Worm (Caenorhabditis elegans): ENCODE results near the gene C13A2.6.

Gene C13A2.6

ce11 chrV:7288699-7289098 is 19.2 kb downstream of the C13A2.6 start, which contains the start of gene C13A2.1:
Gene C13A2.1, plus strand, starts transcription at chrV:7288999.
- TF ChIP-seq unc-86 (tag; optimal IDR thresholded peaks at IDR 0.05) (no peak), nhr-232 (tag; optimal IDR thresholded peaks at IDR 0.05) (no peak), ttx-3 (tag; optimal IDR thresholded peaks at IDR 0.05) (no peak), nhr-11 (tag; optimal IDR thresholded peaks at IDR 0.05) (no peak), nfya-1 (tag; optimal IDR thresholded peaks at IDR 0.05) (no peak), hlh-13 (GFP tag; optimal IDR thresholded peaks at IDR 0.05) (no peak), hlh-8 (tag; optimal IDR thresholded peaks at IDR 0.05) (no peak), gmeb-2 (tag; optimal IDR thresholded peaks at IDR 0.05) (no peak), npax-4 (tag; optimal IDR thresholded peaks at IDR 0.05) (no peak), elt-4 (tag; optimal IDR thresholded peaks at IDR 0.05) (no peak), ama-1 (optimal IDR thresholded peaks at IDR 0.05) (no peak), F13H6.1 (tag; optimal IDR thresholded peaks at IDR 0.05) (no peak), lin-11 (tag; optimal IDR thresholded peaks at IDR 0.05) (no peak), pqm-1 (tag; optimal IDR thresholded peaks at IDR 0.05) (no peak), ceh-9 (tag; optimal IDR thresholded peaks at IDR 0.05) (no peak), zip-5 (tag; optimal IDR thresholded peaks at IDR 0.05) (no peak), hlh-6 (tag; optimal IDR thresholded peaks at IDR 0.05) (no peak), pat-9 (tag; optimal IDR thresholded peaks at IDR 0.05) (no peak), ceh-2 (tag; optimal IDR thresholded peaks at IDR 0.05) (no peak)

- no peak for TF ChIP-seq ceh-45 (GFP tag; IDR thresholded peaks at IDR 0.05)
- no peak for TF ChIP-seq eyg-1 (tag; optimal IDR thresholded peaks at IDR 0.05)
- no peak for TF ChIP-seq Y22D7AL.16 (tag; optimal IDR thresholded peaks at IDR 0.05)
- TF ChIP-seq mec-3 (tag; optimal IDR thresholded peaks at IDR 0.05; ENCODE audit: borderline replicate concordance) = no peak
- no peak for TF ChIP-seq unc-86 (tag; optimal IDR thresholded peaks at IDR 0.05)
- TF ChIP-seq gmeb-2 (tag; optimal IDR thresholded peaks at IDR 0.05) = no peak
- TF ChIP-seq pax-1 (tag; optimal IDR thresholded peaks at IDR 0.05) = no peak
- no peak for TF ChIP-seq nhr-232 (tag; optimal IDR thresholded peaks at IDR 0.05)
- TF ChIP-seq unc-42 (tag; optimal IDR thresholded peaks at IDR 0.05) = no peak
- no peak for TF ChIP-seq syd-9 (tag; optimal IDR thresholded peaks at IDR 0.05)
- TF ChIP-seq unc-55 (GFP tag; optimal IDR thresholded peaks at IDR 0.05) = no peak
- TF ChIP-seq nhr-11 (tag; optimal IDR thresholded peaks at IDR 0.05) = no peak
- no peak for TF ChIP-seq lim-6 (tag; optimal IDR thresholded peaks at IDR 0.05)
- no peak for TF ChIP-seq C08G9.2 (tag; optimal IDR thresholded peaks at IDR 0.05)
- TF ChIP-seq tbx-2 (tag; optimal IDR thresholded peaks at IDR 0.05) = no peak
- no peak for TF ChIP-seq ahr-1 (tag; optimal IDR thresholded peaks at IDR 0.05)
- TF ChIP-seq odd-2 (tag; optimal IDR thresholded peaks at IDR 0.05) = no peak
- no peak for TF ChIP-seq unc-3 (GFP tag; conservative IDR thresholded peaks at IDR 0.05)
- TF ChIP-seq unc-3 (tag; optimal IDR thresholded peaks at IDR 0.05) = no peak
- no peak for TF ChIP-seq pros-1 (tag; optimal IDR thresholded peaks at IDR 0.05)
- no peak for TF ChIP-seq hlh-8 (tag; optimal IDR thresholded peaks at IDR 0.05)
Observed at ce11 chrV:7295270-7295669, 25.8 kb downstream of the C13A2.6 start, which contains the start of gene F07G11.4. Gene F07G11.4, minus strand, starts transcription at chrV:7295370.

ce11 chrV:7297263-7297662 is 27.8 kb downstream of the C13A2.6 start, which contains the start of gene srj-32:
Gene srj-32, minus strand, starts transcription at chrV:7297363.
- no peak for TF ChIP-seq hlh-8 (tag; optimal IDR thresholded peaks at IDR 0.05)
- TF ChIP-seq nfya-1 (tag; optimal IDR thresholded peaks at IDR 0.05) = no peak
- TF ChIP-seq hlh-15 (tag; optimal IDR thresholded peaks at IDR 0.05) = no peak
- TF ChIP-seq ceh-24 (tag; optimal IDR thresholded peaks at IDR 0.05) = no peak
- no peak for TF ChIP-seq pag-3 (tag; optimal IDR thresholded peaks at IDR 0.05; ENCODE audit: borderline replicate concordance)

- TF ChIP-seq fkh-10 (GFP tag; optimal IDR thresholded peaks at IDR 0.05) = no peak
- no peak for TF ChIP-seq ztf-16 (tag; optimal IDR thresholded peaks at IDR 0.05)
- TF ChIP-seq ahr-1 (tag; optimal IDR thresholded peaks at IDR 0.05) = no peak
- TF ChIP-seq eyg-1 (tag; optimal IDR thresholded peaks at IDR 0.05) = no peak
- TF ChIP-seq ceh-30 (tag; optimal IDR thresholded peaks at IDR 0.05) = no peak
- TF ChIP-seq unc-42 (tag; optimal IDR thresholded peaks at IDR 0.05) = no peak
- TF ChIP-seq K09A11.1 (tag; optimal IDR thresholded peaks at IDR 0.05; ENCODE audit: insufficient read depth) = no peak
- TF ChIP-seq madf-2 (tag; optimal IDR thresholded peaks at IDR 0.05) = no peak
- TF ChIP-seq ceh-48 (tag; optimal IDR thresholded peaks at IDR 0.05) = no peak
- no peak for TF ChIP-seq hlh-6 (tag; optimal IDR thresholded peaks at IDR 0.05)
- no peak for TF ChIP-seq unc-86 (tag; optimal IDR thresholded peaks at IDR 0.05)
- no peak for TF ChIP-seq tbx-2 (tag; optimal IDR thresholded peaks at IDR 0.05)
- no peak for TF ChIP-seq ref-2 (tag; optimal IDR thresholded peaks at IDR 0.05)
- no peak for TF ChIP-seq dve-1 (tag; optimal IDR thresholded peaks at IDR 0.05)
- no peak for TF ChIP-seq npax-4 (tag; optimal IDR thresholded peaks at IDR 0.05)
- no peak for TF ChIP-seq hlh-13 (GFP tag; optimal IDR thresholded peaks at IDR 0.05)
Observed at ce11 chrV:7298463-7298862, 29.0 kb downstream of the C13A2.6 start, which contains the start of gene F07G11.3. Gene F07G11.3, plus strand, starts transcription at chrV:7298763.

All from whole organism, late embryonic.